Fruit fly (Drosophila melanogaster) whole organism, pupa: ENCODE data around the gene PH4alphaNE3.

Experiments used
- CG10348 ChIP-seq: fragments of 200-800 bp; sonication (Bioruptor generic); IDR thresholded peaks from 2 replicates; pipeline ENCODE4 v1.3.6; 2022; ENCODE audit warnings: missing biosample characterization, missing genetic modification characterization
- CG12605 ChIP-seq: fragments of 200-800 bp; sonication (Bioruptor generic); IDR thresholded peaks from 2 replicates; pipeline ENCODE4 v1.3.6; 2022; ENCODE audit warnings: missing biosample characterization, missing genetic modification characterization
- CG13204 ChIP-seq: fragments of 200-800 bp; sonication (Bioruptor generic); optimal IDR thresholded peaks from 2 replicates; lab custom pipeline; 2018; ENCODE audit warnings: missing biosample characterization, mild to moderate bottlenecking, missing genetic modification characterization, moderate library complexity
- CG14655 ChIP-seq: fragments of 200-800 bp; sonication (Bioruptor generic); optimal IDR thresholded peaks from 3 replicates; lab custom pipeline; 2017; ENCODE audit warnings: mild to moderate bottlenecking, missing biosample characterization, missing genetic modification reagents, missing genetic modification characterization
- CG15710 ChIP-seq: fragments of 200-800 bp; sonication (Bioruptor generic); optimal IDR thresholded peaks from 2 replicates; lab custom pipeline; 2018; ENCODE audit warnings: missing biosample characterization, mild to moderate bottlenecking, missing genetic modification characterization, moderate library complexity
- CG17806 ChIP-seq: fragments of 200-800 bp; sonication (Bioruptor generic); optimal IDR thresholded peaks from 2 replicates; lab custom pipeline; 2018; ENCODE audit warnings: missing biosample characterization, mild to moderate bottlenecking, missing genetic modification characterization, moderate library complexity
- CG32121 ChIP-seq: fragments of 200-800 bp; sonication (Bioruptor generic); IDR thresholded peaks from 2 replicates; pipeline ENCODE4 v1.3.6; 2022; ENCODE audit warnings: missing biosample characterization, missing genetic modification characterization
- CG34367 ChIP-seq: fragments of 200-800 bp; sonication (Bioruptor generic); optimal IDR thresholded peaks from 2 replicates; lab custom pipeline; 2018; ENCODE audit warnings: missing biosample characterization, mild to moderate bottlenecking, missing genetic modification characterization
- CG4496 ChIP-seq: fragments of 200-800 bp; sonication (Bioruptor generic); IDR thresholded peaks from 3 replicates; pipeline ENCODE4 v1.3.6; 2022; ENCODE audit warnings: missing biosample characterization, missing genetic modification characterization
- CG8159 ChIP-seq: fragments of 200-800 bp; sonication (Bioruptor generic); optimal IDR thresholded peaks from 3 replicates; lab custom pipeline; 2018; ENCODE audit warnings: missing biosample characterization, mild to moderate bottlenecking, missing genetic modification characterization, moderate library complexity
- CG8301 ChIP-seq: fragments of 200-800 bp; sonication (Bioruptor generic); optimal IDR thresholded peaks from 2 replicates; lab custom pipeline; 2018; ENCODE audit warnings: missing biosample characterization, mild to moderate bottlenecking, missing genetic modification characterization
- CG9948 ChIP-seq: fragments of 200-800 bp; sonication (Bioruptor generic); optimal IDR thresholded peaks from 2 replicates; lab custom pipeline; 2018; ENCODE audit warnings: missing biosample characterization, mild to moderate bottlenecking, missing genetic modification characterization, moderate library complexity
- D1 ChIP-seq: fragments of 200-800 bp; sonication (Bioruptor generic); optimal IDR thresholded peaks from 2 replicates; lab custom pipeline; 2018; ENCODE audit warnings: missing biosample characterization, mild to moderate bottlenecking, missing genetic modification characterization, moderate library complexity
- EcR ChIP-seq: fragments of 200-800 bp; sonication (Bioruptor generic); optimal IDR thresholded peaks from 3 replicates; lab custom pipeline; 2019; ENCODE audit warnings: missing biosample characterization, missing genetic modification characterization, mild to moderate bottlenecking, moderate library complexity, missing genetic modification reagents
- Ets98B ChIP-seq: fragments of 200-800 bp; sonication (Bioruptor generic); IDR thresholded peaks from 2 replicates; pipeline ENCODE4 v1.3.6; 2022; ENCODE audit warnings: missing biosample characterization, missing genetic modification characterization
- Pif1A ChIP-seq: fragments of 200-800 bp; sonication (Bioruptor generic); optimal IDR thresholded peaks from 3 replicates; lab custom pipeline; 2016; ENCODE audit warnings: missing biosample characterization, missing genetic modification characterization
- Pif1B ChIP-seq: fragments of 200-800 bp; sonication (Bioruptor generic); optimal IDR thresholded peaks from 3 replicates; lab custom pipeline; 2016; ENCODE audit warnings: missing biosample characterization, missing genetic modification characterization
- Snoo ChIP-seq: fragments of 200-800 bp; sonication (Bioruptor generic); optimal IDR thresholded peaks from 3 replicates; lab custom pipeline; 2017; ENCODE audit warnings: missing biosample characterization, mild to moderate bottlenecking, missing genetic modification characterization, inconsistent platforms
- fd96Ca ChIP-seq: fragments of 200-800 bp; sonication (Bioruptor generic); IDR thresholded peaks from 3 replicates; pipeline ENCODE4 v1.3.6; 2022; ENCODE audit warnings: missing biosample characterization, missing genetic modification characterization
- gl ChIP-seq: fragments of 200-800 bp; sonication (Bioruptor generic); optimal IDR thresholded peaks from 2 replicates; lab custom pipeline; 2018; ENCODE audit warnings: missing biosample characterization, mild to moderate bottlenecking, missing genetic modification characterization
- rn ChIP-seq: fragments of 200-800 bp; sonication (Bioruptor generic); IDR thresholded peaks from 2 replicates; pipeline ENCODE4 v1.3.6; 2022; ENCODE audit warnings: missing biosample characterization, missing genetic modification characterization

PH4alphaNE3 gene

DNA sequence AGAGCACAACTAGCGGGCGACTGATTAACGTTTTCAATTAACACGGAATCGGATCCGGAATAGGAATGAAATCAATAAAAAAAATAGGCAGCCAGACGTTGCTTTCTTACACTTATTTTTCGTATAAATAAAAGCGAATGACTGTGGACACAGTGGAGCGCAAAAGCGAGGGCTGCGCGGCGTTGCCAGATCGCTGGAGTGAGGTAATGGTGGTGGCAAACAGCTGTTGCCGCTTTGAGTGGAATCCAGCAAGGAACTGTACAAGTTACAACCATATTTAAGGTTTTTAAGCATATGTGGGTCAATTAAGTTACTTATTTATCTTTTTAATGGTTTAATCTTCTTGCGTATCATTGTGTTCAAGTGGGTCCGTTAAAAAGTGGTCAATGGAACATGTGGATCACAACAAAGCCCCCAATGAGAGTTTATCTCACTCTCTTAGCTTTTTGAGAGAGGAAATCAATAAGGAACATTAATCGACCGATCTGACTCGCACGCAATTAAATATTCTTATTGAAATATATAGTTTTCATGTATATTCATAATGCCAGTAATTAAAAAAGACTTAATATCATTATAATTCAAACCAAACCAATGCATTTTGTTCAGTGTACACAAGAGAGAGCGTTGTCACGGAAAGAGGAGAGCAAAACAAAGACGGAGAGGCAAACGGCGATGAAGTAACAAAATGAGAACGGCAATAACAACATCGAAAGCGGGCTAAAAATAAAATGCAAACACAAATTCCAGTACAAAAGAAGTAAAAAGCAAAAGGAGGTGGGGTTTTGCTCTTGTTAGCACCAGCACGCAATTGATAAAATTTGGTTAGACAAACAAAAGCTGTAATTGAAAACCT lies 3.6 kb upstream of the PH4alphaNE3 start:
- TF ChIP-seq Snoo (peak; percentile 88), CG9948 (tag; lab: Kevin White, UChicago) (peak; percentile 77), CG34367 (tag; lab: Kevin White, UChicago) (peak; percentile 78), fd96Ca (GFP tag; lab: Robert Waterston, UW) (peak; percentile 93), CG10348 (GFP tag; lab: Robert Waterston, UW) (0 out of 2 replicates have a peak, but pooled peaks have one; percentile 15), Ets98B (GFP tag; lab: Robert Waterston, UW) (peak; percentile 97), Pif1B (GFP tag; lab: Kevin White, UChicago) (peak; percentile 92), EcR (GFP tag; lab: Kevin White, UChicago) (peak; percentile 58), CG13204 (peak; percentile 54), CG32121 (GFP tag; lab: Robert Waterston, UW) (peak; percentile 96), gl (peak; percentile 35), D1 (tag; lab: Kevin White, UChicago) (no peak), rn (peak; percentile 82), CG14655 (GFP tag; lab: Kevin White, UChicago) (peak; percentile 87), CG8159 (tag; lab: Kevin White, UChicago) (peak; percentile 86), CG4496 (peak; percentile 97), CG12605 (GFP tag; lab: Robert Waterston, UW) (peak; percentile 95), CG15710 (peak; percentile 83), CG8301 (tag; lab: Kevin White, UChicago) (peak; percentile 88), Pif1A (GFP tag; lab: Kevin White, UChicago) (peak; percentile 94), CG17806 (tag; lab: Kevin White, UChicago) (peak; percentile 88)

DNA sequence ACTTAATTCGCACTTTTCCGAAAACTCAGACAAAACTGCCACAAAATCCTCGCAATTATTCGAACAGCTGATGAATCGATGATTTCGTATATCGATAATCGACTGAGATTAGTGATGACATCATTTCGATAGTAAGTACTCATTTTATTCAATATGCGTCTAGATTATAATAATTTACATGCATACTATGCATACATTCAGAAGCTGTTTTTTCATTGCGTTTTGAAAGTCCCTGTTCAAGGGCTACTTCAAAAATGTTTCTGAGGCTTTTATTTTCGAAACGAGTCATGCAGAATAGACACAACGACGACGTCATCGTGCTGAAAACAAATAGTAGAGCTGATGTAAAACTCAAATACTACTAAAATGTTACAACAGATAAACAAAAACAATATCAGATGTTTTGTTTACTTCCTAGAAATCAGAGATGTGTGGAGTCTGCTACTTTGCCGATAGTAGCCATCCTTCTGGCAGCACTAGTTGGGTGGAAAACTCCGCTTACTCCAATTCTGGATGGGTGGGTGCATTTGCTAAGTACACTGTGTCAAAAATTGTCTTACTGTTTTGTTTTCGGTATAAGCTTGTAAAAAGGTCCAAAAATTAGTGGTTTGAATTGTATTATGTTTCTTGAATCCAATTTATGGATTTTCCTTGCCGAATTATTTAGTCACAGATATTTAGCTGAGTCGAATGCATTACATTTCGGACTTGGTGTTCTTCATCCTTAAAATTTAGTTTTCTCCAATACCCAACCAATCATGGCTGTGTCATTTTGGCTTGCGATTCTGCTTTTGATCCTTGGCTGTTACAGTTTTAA lies 2.3 kb upstream of the PH4alphaNE3 start, which contains the start of the genes CG2246 and CG31021:
CG2246 (minus strand) TSS at position 50 of the 817 bp plus-strand sequence.
CG31021 (plus strand) TSS at position 767 of the 817 bp plus-strand sequence.
- no peak for TF ChIP-seq D1 (tag; lab: Kevin White, UChicago)
- TF ChIP-seq Pif1A (GFP tag; lab: Kevin White, UChicago): peak; percentile 23
- TF ChIP-seq CG4496: peak; percentile 45; the same call in 2 of the 3 replicates
- no peak for TF ChIP-seq CG13204
- TF ChIP-seq Ets98B (GFP tag; lab: Robert Waterston, UW): peak; percentile 31

DNA sequence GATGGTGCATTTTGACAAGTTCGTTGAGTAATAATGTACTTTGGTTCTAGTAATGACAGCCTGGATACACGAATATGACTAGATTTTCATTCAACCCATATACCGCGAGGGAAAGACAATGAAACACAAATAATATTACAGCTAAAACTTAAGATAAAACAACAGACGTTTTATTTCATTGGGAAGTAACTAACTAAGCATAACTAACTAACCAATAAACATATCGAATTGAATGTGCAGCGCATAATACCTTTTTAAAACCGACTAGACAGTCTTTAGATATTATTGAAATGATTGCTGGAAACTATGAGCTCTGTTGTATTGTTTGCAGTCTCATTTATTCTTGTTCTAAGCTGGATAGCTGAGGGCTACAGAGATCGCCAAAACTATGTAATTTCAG lies 1.9 kb downstream of the PH4alphaNE3 start, which contains the start of gene CG31016:
CG31016 (plus strand) TSS at position 301 of the 400 bp plus-strand sequence.
- TF ChIP-seq CG32121 (GFP tag; lab: Robert Waterston, UW) (no peak), Snoo (no peak), Pif1A (GFP tag; lab: Kevin White, UChicago) (no peak), CG4496 (no peak), rn (no peak), Pif1B (GFP tag; lab: Kevin White, UChicago) (no peak), CG10348 (GFP tag; lab: Robert Waterston, UW) (no peak), D1 (tag; lab: Kevin White, UChicago) (no peak), EcR (GFP tag; lab: Kevin White, UChicago) (no peak), CG8301 (tag; lab: Kevin White, UChicago) (no peak), CG8159 (tag; lab: Kevin White, UChicago) (no peak), Ets98B (GFP tag; lab: Robert Waterston, UW) (no peak), CG14655 (GFP tag; lab: Kevin White, UChicago) (no peak), CG34367 (tag; lab: Kevin White, UChicago) (no peak), CG17806 (tag; lab: Kevin White, UChicago) (no peak), fd96Ca (GFP tag; lab: Robert Waterston, UW) (no peak)

DNA sequence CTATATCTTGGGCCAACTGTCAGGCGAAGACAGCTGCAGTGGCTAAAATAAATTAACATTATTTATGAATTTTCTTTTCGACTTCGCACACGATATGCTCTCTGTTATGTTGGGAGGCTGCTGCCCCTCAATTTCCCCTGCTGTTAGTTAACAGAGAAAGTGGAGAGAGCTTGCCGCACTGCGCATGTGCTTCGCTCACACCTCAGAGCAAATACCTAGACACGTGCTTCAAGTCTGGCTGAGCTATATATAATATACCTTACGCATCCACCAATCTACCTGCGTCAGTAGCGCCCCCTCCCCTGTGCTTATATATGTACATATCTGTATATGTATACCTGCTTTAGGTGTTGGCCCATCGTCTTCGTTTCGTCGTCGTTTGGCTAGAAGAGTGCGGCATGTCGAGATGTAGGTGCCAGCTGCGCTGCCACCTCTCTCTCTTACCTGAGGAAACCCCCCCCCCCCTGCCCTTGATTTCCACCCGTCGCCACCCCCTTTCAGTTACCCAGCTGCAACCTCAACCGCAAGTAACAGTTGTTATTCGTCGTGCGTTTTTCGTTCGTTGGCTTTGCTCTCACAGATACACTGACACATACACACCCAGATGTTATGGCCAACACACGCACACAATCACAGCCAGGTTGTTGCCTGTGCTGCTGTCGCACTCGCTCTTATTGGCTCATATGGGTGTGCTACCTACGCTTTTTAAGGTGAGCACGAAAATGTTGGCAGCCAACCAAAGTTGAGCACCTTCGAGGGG lies 12.3 kb downstream of the PH4alphaNE3 start:
- TF ChIP-seq Snoo (no peak), CG32121 (GFP tag; lab: Robert Waterston, UW) (no peak), CG8301 (tag; lab: Kevin White, UChicago) (no peak), fd96Ca (GFP tag; lab: Robert Waterston, UW) (no peak), gl (no peak), D1 (tag; lab: Kevin White, UChicago) (no peak)
- TF ChIP-seq, all 21 proteins: peak for 0

DNA sequence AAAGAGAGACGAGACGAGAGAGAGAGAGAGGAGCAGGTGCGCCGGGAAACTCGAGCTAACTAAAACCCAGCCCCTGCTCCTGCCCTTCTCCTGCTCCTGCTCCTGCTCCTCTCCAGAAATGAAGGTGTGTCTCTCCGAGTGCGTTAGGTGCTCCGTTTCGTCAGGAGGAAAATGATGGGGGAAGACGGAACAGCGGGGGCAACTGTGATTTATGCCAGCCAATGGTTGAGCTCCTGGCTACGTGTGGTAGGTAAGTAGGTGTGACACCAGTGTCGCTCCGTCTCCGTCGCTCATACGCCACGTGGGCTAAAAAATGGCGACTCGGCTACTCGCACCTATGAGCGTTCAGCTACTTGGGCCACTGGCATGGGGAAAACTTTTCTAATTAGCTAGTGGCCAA lies 13.5 kb downstream of the PH4alphaNE3 start:
- no peak for TF ChIP-seq CG17806 (tag; lab: Kevin White, UChicago)
- no peak for TF ChIP-seq CG9948 (tag; lab: Kevin White, UChicago)
- no peak for TF ChIP-seq CG10348 (GFP tag; lab: Robert Waterston, UW)
- TF ChIP-seq fd96Ca (GFP tag; lab: Robert Waterston, UW): no peak
- no peak for TF ChIP-seq rn
- no peak for TF ChIP-seq CG34367 (tag; lab: Kevin White, UChicago)
- TF ChIP-seq CG13204: no peak
- TF ChIP-seq EcR (GFP tag; lab: Kevin White, UChicago): no peak
- no peak for TF ChIP-seq Pif1A (GFP tag; lab: Kevin White, UChicago)
- no peak for TF ChIP-seq Ets98B (GFP tag; lab: Robert Waterston, UW)
- no peak for TF ChIP-seq Snoo
- TF ChIP-seq CG8301 (tag; lab: Kevin White, UChicago): no peak
- no peak for TF ChIP-seq CG32121 (GFP tag; lab: Robert Waterston, UW)
- no peak for TF ChIP-seq CG4496
- no peak for TF ChIP-seq D1 (tag; lab: Kevin White, UChicago)
